Worm (Caenorhabditis elegans) whole organism, L4/young adult: ENCODE results near the gene K01A6.7.

Experiments used
- W03F9.2 ChIP-seq: fragments of 150-350 bp; optimal IDR thresholded peaks from 2 replicates; lab custom pipeline; 2014; ENCODE audit warnings: missing biosample characterization, missing genetic modification characterization
- dao-5 ChIP-seq: sonication (generic microtip); optimal IDR thresholded peaks from 2 replicates; lab custom pipeline; 2016; ENCODE audit warnings: missing genotype, missing genetic modification characterization, moderate library complexity, missing compliant biosample characterization
- him-1 ChIP-seq: sonication (generic microtip); optimal IDR thresholded peaks from 2 replicates; lab custom pipeline; 2016; ENCODE audit warnings: missing genotype, missing genetic modification reagents, missing genetic modification characterization, missing compliant biosample characterization

DNA sequence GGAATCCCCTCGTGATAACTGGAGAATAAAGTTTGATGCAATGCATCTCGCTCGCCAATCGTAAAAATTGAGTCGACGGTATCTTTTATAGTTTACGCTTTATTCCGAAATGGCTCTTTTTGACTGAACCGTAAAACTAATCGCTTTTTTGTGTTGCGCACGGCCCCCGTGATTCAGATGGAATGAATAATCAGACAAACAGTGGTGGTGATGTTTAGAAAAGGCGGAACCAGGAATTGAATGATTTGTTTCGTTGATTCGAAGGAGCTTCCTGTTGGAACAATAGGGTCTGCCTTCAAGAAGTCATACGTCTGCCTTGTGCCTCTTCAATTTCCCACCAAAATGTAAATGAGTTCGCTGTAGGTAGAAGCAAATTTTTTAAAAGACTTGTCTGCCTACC lies 16.0 kb upstream of the K01A6.7 start, which contains the start of gene scl-18:
- TF ChIP-seq W03F9.2: no peak
- TF ChIP-seq him-1: no peak
- no peak for TF ChIP-seq dao-5 (tag; lab: Kevin White, UChicago)
